Worm (Caenorhabditis elegans): ENCODE data around the gene Y43C5A.7.
"Not testable (repeated sequence)": the region's sequence is repeated elsewhere in the genome, so short reads cannot be mapped to it uniquely, and the experiment has no call there.

Y43C5A.7 gene

DNA sequence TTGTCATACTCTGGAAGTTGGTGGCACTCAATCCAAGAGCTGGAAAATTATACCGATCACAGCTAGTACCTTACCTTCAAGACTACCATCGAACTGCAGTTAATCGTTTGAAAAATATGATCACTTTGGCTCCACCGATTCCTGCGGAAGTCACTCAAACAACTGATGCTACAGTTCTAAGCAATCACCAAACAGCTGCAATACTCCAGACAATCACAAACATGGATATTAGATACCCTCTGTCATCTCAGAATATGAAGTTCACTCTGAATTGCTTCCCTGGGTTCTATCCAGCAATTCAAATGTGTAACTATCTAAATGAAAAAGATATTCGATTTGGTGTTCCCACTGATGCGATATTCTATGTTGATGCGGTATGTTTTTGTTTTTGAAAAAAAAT lies 11.5 kb downstream of the Y43C5A.7 start:
- TF ChIP-seq dao-5 (tag; optimal IDR thresholded peaks at IDR 0.05) (no peak), him-1 (tag; optimal IDR thresholded peaks at IDR 0.05) (no peak), W03F9.2 (tag; optimal IDR thresholded peaks at IDR 0.05) (no peak)

DNA sequence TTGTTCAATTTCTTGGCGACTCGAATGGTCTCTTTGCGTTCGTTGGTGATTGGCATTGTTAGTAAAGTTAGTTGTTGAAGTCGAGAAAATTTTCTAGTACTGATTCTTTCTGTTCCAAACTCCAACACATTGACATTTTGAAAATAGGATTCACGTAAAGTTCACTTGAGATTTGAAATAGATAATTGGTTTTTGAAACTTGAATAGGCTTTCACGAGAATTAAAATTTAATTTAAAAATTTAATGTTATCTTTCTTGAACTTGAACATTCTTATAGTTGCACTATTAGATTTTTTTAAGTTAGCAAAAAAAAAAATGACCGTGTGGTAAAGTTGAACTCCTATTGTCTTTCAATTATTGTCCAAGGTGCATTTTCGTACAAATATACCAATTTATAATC lies 17.0 kb downstream of the Y43C5A.7 start, which contains the start of gene R09E10.6:
Gene R09E10.6, minus strand, starts transcription at position 101 of the 400 bp plus-strand sequence.
- TF ChIP-seq W03F9.2 (tag; optimal IDR thresholded peaks at IDR 0.05) (no peak), him-1 (tag; optimal IDR thresholded peaks at IDR 0.05) (no peak), dao-5 (tag; optimal IDR thresholded peaks at IDR 0.05) (no peak)

DNA sequence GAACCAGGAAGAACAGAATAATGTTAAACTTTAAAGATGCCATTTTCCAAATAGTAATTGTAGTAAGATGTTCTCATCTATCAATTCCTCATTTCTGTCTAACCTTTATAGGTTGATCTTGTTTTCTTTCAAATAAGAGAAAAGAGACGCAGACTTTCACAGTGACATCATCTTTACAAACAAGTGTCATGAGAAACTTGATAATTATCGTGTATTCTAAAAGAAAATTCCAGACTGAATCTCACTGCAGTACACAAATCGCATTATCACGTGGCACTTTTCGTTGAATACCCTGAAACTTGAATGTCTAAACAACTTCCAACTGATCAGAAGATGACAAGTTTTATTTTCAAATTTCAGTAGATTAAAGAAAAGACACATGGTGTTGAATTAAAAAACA lies 18.0 kb downstream of the Y43C5A.7 start, which contains the start of gene R09E10.13:
Gene R09E10.13, minus strand, starts transcription at position 61 of the 400 bp plus-strand sequence.
- TF ChIP-seq him-1 (tag; optimal IDR thresholded peaks at IDR 0.05) = no peak
- no peak for TF ChIP-seq W03F9.2 (tag; optimal IDR thresholded peaks at IDR 0.05)
- no peak for TF ChIP-seq dao-5 (tag; optimal IDR thresholded peaks at IDR 0.05)

DNA sequence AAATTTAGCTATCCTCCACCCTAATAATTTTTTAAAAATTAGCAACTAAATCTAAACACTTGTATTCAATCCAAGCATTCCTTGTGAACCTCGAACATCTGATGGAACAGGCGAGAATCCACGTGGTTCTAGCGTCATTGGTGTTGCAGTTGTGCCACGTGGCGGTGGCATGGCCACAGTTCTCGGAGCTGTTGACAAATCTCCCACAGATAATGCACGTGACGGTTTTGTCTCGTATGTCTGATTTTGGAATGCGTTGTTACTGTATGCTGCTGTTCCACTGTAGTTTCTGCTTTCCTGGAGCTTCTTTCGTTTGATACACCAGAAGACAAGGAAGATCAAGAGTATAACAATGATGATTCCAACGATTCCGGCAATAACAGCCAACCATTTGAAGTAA lies 19.0 kb downstream of the Y43C5A.7 start:
- TF ChIP-seq W03F9.2 (tag; optimal IDR thresholded peaks at IDR 0.05) (no peak), dao-5 (tag; optimal IDR thresholded peaks at IDR 0.05) (no peak), him-1 (tag; optimal IDR thresholded peaks at IDR 0.05) (no peak)

DNA sequence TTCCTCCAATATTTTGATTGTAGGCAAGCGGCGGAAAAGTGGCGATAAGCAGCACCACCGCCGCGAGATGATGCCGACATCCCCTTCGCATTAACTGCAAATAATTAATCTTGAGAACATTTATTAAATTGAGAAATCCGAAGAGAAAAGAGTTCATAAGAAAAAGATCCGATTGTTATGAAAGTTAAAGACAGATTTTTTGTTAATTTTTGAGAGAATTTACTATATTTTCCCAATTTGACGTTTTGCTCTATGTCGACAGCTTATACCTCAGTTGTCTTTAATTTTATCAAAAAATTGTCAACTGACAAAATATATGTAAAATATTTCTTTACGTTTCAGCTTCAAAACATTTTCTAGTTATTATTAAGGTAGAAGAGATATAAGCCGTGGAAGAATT lies 25.1 kb downstream of the Y43C5A.7 start, which contains the start of gene R09E10.5:
Gene R09E10.5, minus strand, starts transcription at position 101 of the 400 bp plus-strand sequence.
- TF ChIP-seq him-1 (tag; optimal IDR thresholded peaks at IDR 0.05) = no peak
- no peak for TF ChIP-seq dao-5 (tag; optimal IDR thresholded peaks at IDR 0.05)
- no peak for TF ChIP-seq W03F9.2 (tag; optimal IDR thresholded peaks at IDR 0.05)

DNA sequence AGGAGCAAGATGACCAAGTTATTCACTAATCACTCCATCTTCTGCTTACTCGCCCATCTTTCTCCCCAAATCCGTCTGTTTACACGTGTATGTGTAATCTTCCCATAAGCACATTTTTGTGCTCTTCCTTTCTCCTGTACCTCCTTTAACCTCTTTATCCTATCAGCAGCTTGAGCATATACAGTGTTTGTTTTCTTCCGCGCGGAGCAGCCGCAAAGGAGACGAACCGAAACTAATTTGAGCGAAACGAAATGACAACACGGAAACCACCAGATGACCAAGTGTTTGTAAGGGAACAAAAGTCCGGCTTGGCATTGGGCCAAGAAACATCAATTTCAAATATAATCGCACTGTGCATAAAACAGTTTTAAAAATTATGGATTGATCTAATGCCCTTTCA lies 27.3 kb downstream of the Y43C5A.7 start:
- TF ChIP-seq W03F9.2 (tag; optimal IDR thresholded peaks at IDR 0.05) = no peak
- no peak for TF ChIP-seq dao-5 (tag; optimal IDR thresholded peaks at IDR 0.05)
- no peak for TF ChIP-seq him-1 (tag; optimal IDR thresholded peaks at IDR 0.05)

DNA sequence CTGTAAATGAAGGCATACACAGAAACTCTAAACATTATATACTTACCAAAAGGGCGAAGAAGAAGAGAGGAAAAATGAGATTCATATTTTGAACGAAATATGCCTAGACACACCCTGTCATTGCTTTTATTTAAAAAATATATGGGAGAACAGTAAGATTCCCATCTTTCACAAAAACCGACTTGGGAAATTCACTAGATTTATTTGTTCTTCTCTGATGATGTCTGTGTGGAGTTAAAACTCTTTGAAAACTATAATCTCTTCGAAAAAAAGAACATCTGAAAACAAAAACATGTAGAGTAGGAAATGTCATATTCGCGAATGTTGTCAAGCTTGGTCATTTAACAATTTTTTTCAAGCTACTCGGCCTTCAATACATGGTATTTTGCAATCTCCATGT lies 33.3 kb downstream of the Y43C5A.7 start, which contains the start of gene R09E10.8:
Gene R09E10.8, minus strand, starts transcription at position 101 of the 400 bp plus-strand sequence.
- no peak for TF ChIP-seq dao-5 (tag; optimal IDR thresholded peaks at IDR 0.05)
- no peak for TF ChIP-seq W03F9.2 (tag; optimal IDR thresholded peaks at IDR 0.05)
- no peak for TF ChIP-seq him-1 (tag; optimal IDR thresholded peaks at IDR 0.05)

DNA sequence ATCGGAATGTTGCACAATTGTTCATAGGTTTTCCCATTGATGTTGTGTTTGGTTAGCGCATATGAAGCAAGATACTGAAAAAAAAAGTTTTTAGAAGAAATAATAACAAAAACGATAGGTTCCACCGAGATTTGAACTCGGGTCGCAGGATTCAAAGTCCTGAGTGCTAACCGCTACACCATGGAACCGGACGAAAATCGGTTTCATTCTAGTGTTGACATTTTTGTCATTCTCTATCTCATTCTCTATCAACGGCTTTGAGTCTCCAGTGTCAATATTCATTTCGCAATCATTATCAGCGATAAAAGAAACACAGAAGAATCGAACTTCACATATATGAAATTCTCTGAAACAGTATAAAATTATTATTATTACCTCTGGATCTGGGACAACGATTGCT lies 34.1 kb downstream of the Y43C5A.7 start:
- TF ChIP-seq him-1 (tag; optimal IDR thresholded peaks at IDR 0.05) (no peak), dao-5 (tag; optimal IDR thresholded peaks at IDR 0.05) (no peak), W03F9.2 (tag; optimal IDR thresholded peaks at IDR 0.05) (no peak)

DNA sequence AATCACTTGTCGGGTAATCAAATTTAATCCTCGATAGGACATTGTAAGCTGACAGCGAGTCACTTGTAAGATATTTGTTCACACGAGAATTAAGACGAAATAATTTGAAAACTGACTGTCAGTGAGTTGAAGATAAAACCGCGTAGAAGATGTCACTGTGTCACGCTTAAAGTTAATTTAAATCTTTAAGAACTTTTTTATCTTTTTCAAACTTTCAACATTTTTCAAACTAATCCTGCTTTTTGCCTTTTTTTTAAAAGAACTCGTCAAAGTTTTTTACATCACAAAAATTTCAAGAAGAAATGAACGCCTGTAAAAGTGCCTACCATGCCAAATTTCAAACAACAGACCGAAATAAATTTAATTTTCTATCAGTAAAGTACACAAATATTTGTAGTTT lies 36.5 kb downstream of the Y43C5A.7 start, which contains the start of gene acs-18:
Gene acs-18, minus strand, starts transcription at position 101 of the 400 bp plus-strand sequence.
- TF ChIP-seq dao-5 (tag; optimal IDR thresholded peaks at IDR 0.05) (no peak), him-1 (tag; optimal IDR thresholded peaks at IDR 0.05) (no peak), W03F9.2 (tag; optimal IDR thresholded peaks at IDR 0.05) (no peak)

DNA sequence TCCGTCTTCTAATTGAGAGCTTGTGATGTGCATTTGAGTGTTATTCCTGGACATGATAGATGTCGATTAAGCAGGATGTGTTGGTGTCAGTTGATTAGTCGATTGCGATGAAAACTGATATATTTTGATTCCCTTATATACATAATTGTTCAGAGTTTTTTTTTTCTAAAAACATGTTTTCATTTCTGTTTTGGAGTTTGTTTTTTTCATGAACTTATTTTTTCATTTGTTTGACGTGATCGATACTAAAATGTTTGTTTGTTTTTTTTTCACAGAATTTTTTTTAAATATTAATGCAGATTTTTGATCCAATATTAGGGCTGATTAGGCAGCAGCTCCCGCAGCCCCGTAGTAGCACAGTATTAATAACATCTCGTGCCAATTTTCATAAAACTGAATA lies 41.1 kb downstream of the Y43C5A.7 start, which contains the start of gene R09E10.2:
Gene R09E10.2, minus strand, starts transcription at position 101 of the 400 bp plus-strand sequence.
- TF ChIP-seq him-1 (tag; optimal IDR thresholded peaks at IDR 0.05) = no peak
- TF ChIP-seq dao-5 (tag; optimal IDR thresholded peaks at IDR 0.05) = no peak
- TF ChIP-seq W03F9.2 (tag; optimal IDR thresholded peaks at IDR 0.05) = no peak

DNA sequence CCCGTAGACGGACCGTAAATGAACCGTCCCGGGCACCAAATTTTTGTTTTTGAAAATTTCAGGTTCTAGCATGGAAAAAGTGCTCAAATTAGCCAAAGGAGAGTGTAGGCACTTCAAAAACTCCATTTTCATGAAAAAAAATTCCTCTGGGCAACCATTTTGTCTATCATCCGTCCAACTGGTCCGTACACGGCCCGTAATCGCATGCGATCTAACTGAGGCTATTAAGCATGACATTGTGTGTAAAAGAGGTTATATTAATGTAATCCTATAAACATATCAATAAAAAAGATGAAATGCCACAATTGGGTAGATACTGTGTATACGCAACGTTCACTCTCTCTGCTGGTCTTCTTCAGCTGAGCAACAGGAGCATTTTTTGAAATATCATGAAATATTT lies 45.6 kb downstream of the Y43C5A.7 start, which contains the start of gene R09E10.1:
Gene R09E10.1, minus strand, starts transcription at position 101 of the 400 bp plus-strand sequence.
- TF ChIP-seq dao-5, him-1, W03F9.2 (tag; optimal IDR thresholded peaks at IDR 0.05): not testable (repeated sequence)

Measured in whole organism, L4/young adult.